Worm (Caenorhabditis elegans) whole organism, L4 larva: Measurements from ENCODE around the gene R11G10.4.

Experiments used
- F44E2.7 ChIP-seq: fragments of 200-800 bp; sonication (Bioruptor generic); IDR thresholded peaks from 2 replicates; pipeline ENCODE4 v2.1.2; 2022; ENCODE audit warnings: missing genetic modification characterization, missing compliant biosample characterization
- T20F7.1 ChIP-seq: fragments of 200-800 bp; sonication (Bioruptor generic); optimal IDR thresholded peaks from 2 replicates; lab custom pipeline; 2018; ENCODE audit warnings: mild to moderate bottlenecking, missing genetic modification characterization, missing compliant biosample characterization
- Y105C5A.15 ChIP-seq: fragments of 200-800 bp; sonication (Bioruptor generic); IDR thresholded peaks from 2 replicates; pipeline ENCODE4 v1.3.6; 2022; ENCODE audit warnings: missing genetic modification characterization, missing compliant biosample characterization
- ZK337.2 ChIP-seq: fragments of 200-800 bp; sonication (Bioruptor generic); IDR thresholded peaks from 2 replicates; pipeline ENCODE4 v1.3.6; 2022; ENCODE audit warnings: missing genetic modification reagents, missing genetic modification characterization, missing compliant biosample characterization
- aha-1 ChIP-seq: fragments of 150-350 bp; peaks from one replicate; lab custom pipeline; 2014; ENCODE audit warnings: missing biosample characterization, missing genetic modification characterization
- aly-2 ChIP-seq: sonication (generic microtip); optimal IDR thresholded peaks from 2 replicates; lab custom pipeline; 2018; ENCODE audit warnings: missing biosample characterization, missing genetic modification characterization
- arid-1 ChIP-seq: fragments of 200-800 bp; sonication (Bioruptor generic); conservative IDR thresholded peaks from 2 replicates; pipeline ENCODE4 v1.3.6; 2022; ENCODE audit warnings: missing genetic modification reagents, missing genetic modification characterization, missing compliant biosample characterization
- ceh-28 ChIP-seq: fragments of 150-350 bp; optimal IDR thresholded peaks from 2 replicates; lab custom pipeline; 2014; ENCODE audit warnings: missing biosample characterization, missing genetic modification reagents, missing genetic modification characterization
- ceh-62 ChIP-seq: sonication (generic microtip); optimal IDR thresholded peaks from 2 replicates; lab custom pipeline; 2017; ENCODE audit warnings: missing biosample characterization, missing genetic modification characterization
- ceh-82 ChIP-seq: sonication (generic microtip); optimal IDR thresholded peaks from 2 replicates; lab custom pipeline; 2017; ENCODE audit warnings: missing biosample characterization, missing genetic modification characterization
- ces-1 ChIP-seq: fragments of 150-350 bp; sonication (generic microtip); optimal IDR thresholded peaks from 4 replicates; lab custom pipeline; 2014; ENCODE audit warnings: missing biosample characterization, missing genetic modification reagents, missing genetic modification characterization
- ctbp-1 ChIP-seq: fragments of 200-800 bp; sonication (Bioruptor generic); IDR thresholded peaks from 2 replicates; pipeline ENCODE4 v1.3.6; 2022; ENCODE audit warnings: missing genetic modification reagents, missing genetic modification characterization, missing compliant biosample characterization
- daf-16 ChIP-seq, 3 experiments: sonication (generic microtip); optimal IDR thresholded peaks; 2 replicates each; lab custom pipeline; 2016 to 2017; ENCODE audit warnings: missing genetic modification characterization in 3 of 3, missing genetic modification reagents in 3 of 3, mild to moderate bottlenecking in 2 of 3, missing compliant biosample characterization in 2 of 3, missing biosample characterization in 1 of 3, moderate library complexity in 1 of 3
- daf-8 ChIP-seq: fragments of 200-800 bp; sonication (Bioruptor generic); IDR thresholded peaks from 2 replicates; pipeline ENCODE4 v1.3.6; 2022; ENCODE audit warnings: missing genetic modification characterization, missing compliant biosample characterization
- dmd-8 ChIP-seq: fragments of 200-800 bp; sonication (Bioruptor generic); IDR thresholded peaks from 2 replicates; pipeline ENCODE4 v1.3.6; 2022; ENCODE audit warnings: missing genetic modification characterization, missing compliant biosample characterization
- egl-27 ChIP-seq: sonication (generic microtip); optimal IDR thresholded peaks from 3 replicates; lab custom pipeline; 2017; ENCODE audit warnings: missing biosample characterization, missing genetic modification reagents, missing genetic modification characterization
- fkh-10 ChIP-seq: fragments of 150-350 bp; optimal IDR thresholded peaks from 2 replicates; lab custom pipeline; 2014; ENCODE audit warnings: missing biosample characterization, missing genetic modification reagents, missing genetic modification characterization
- fos-1 ChIP-seq: fragments of 150-350 bp; optimal IDR thresholded peaks from 2 replicates; lab custom pipeline; 2014; ENCODE audit warnings: missing biosample characterization, missing genetic modification characterization
- gei-8 ChIP-seq: fragments of 200-800 bp; sonication (Bioruptor generic); optimal IDR thresholded peaks from 2 replicates; lab custom pipeline; 2018; ENCODE audit warnings: mild to moderate bottlenecking, missing genetic modification characterization, missing compliant biosample characterization
- hlh-11 ChIP-seq: fragments of 200-800 bp; sonication (Bioruptor generic); optimal IDR thresholded peaks from 2 replicates; lab custom pipeline; 2018; ENCODE audit warnings: mild to moderate bottlenecking, missing genetic modification characterization, missing compliant biosample characterization
- lin-1 ChIP-seq: fragments of 200-800 bp; sonication (Bioruptor generic); IDR thresholded peaks from 2 replicates; pipeline ENCODE4 v1.3.6; 2022; ENCODE audit warnings: missing genetic modification reagents, missing genetic modification characterization, missing compliant biosample characterization
- lin-15B ChIP-seq: fragments of 150-350 bp; sonication (generic microtip); optimal IDR thresholded peaks from 3 replicates; lab custom pipeline; 2014; ENCODE audit warnings: missing biosample characterization, missing genetic modification characterization
- lin-29 ChIP-seq: fragments of 200-800 bp; sonication (Bioruptor generic); IDR thresholded peaks from 2 replicates; pipeline ENCODE4 v1.3.6; 2022; ENCODE audit warnings: missing genetic modification reagents, missing genetic modification characterization, missing compliant biosample characterization
- mep-1 ChIP-seq: fragments of 150-350 bp; sonication (generic microtip); optimal IDR thresholded peaks from 3 replicates; lab custom pipeline; 2014; ENCODE audit warnings: missing biosample characterization, missing genetic modification characterization
- nhr-102 ChIP-seq: sonication (generic microtip); optimal IDR thresholded peaks from 2 replicates; lab custom pipeline; 2016; ENCODE audit warnings: mild to moderate bottlenecking, missing genetic modification characterization, moderate library complexity, missing compliant biosample characterization
- nhr-11 ChIP-seq: fragments of 150-350 bp; optimal IDR thresholded peaks from 2 replicates; lab custom pipeline; 2014; ENCODE audit warnings: missing biosample characterization, missing genetic modification characterization
- nhr-41 ChIP-seq: fragments of 200-800 bp; sonication (Bioruptor generic); IDR thresholded peaks from 2 replicates; pipeline ENCODE4 v1.3.6; 2022; ENCODE audit warnings: missing genetic modification reagents, missing genetic modification characterization, missing compliant biosample characterization
- nhr-76 ChIP-seq: fragments of 150-350 bp; optimal IDR thresholded peaks from 2 replicates; lab custom pipeline; 2014; ENCODE audit warnings: missing biosample characterization, missing genetic modification characterization
- pha-4 ChIP-seq, 2 experiments: fragments of 150-350 bp in 1 of 2; fragments of 200-800 bp in 1 of 2; sonication (Bioruptor generic) in 1 of 2; IDR thresholded peaks in 1 of 2; optimal IDR thresholded peaks in 1 of 2; 2 replicates each; pipeline versions ENCODE4 v1.3.6 to Lab custom; 2014 to 2022; ENCODE audit warnings: missing genetic modification characterization in 2 of 2, missing genetic modification reagents in 2 of 2, missing biosample characterization in 1 of 2, missing compliant biosample characterization in 1 of 2
- pqm-1 ChIP-seq: sonication (generic microtip); optimal IDR thresholded peaks from 2 replicates; lab custom pipeline; 2017; ENCODE audit warnings: missing biosample characterization, missing genetic modification characterization
- sdz-12 ChIP-seq: fragments of 200-800 bp; sonication (Bioruptor generic); optimal IDR thresholded peaks from 2 replicates; lab custom pipeline; 2018; ENCODE audit warnings: mild to moderate bottlenecking, missing genetic modification characterization, missing compliant biosample characterization
- snpc-1.2 ChIP-seq: fragments of 200-800 bp; sonication (Bioruptor generic); IDR thresholded peaks from 2 replicates; pipeline ENCODE4 v1.3.6; 2022; ENCODE audit warnings: missing genetic modification reagents, missing genetic modification characterization, missing compliant biosample characterization
- snpc-4 ChIP-seq: fragments of 150-350 bp; optimal IDR thresholded peaks from 2 replicates; lab custom pipeline; 2014; ENCODE audit warnings: missing biosample characterization, missing genetic modification characterization
- spr-1 ChIP-seq: sonication (generic microtip); optimal IDR thresholded peaks from 2 replicates; lab custom pipeline; 2016; ENCODE audit warnings: mild to moderate bottlenecking, missing genetic modification characterization, missing compliant biosample characterization
- spr-3 ChIP-seq: fragments of 200-800 bp; sonication (Bioruptor generic); optimal IDR thresholded peaks from 2 replicates; lab custom pipeline; 2018; ENCODE audit warnings: mild to moderate bottlenecking, missing genetic modification characterization, missing compliant biosample characterization
- tra-1 ChIP-seq: fragments of 200-800 bp; sonication (Bioruptor generic); IDR thresholded peaks from 2 replicates; pipeline ENCODE4 v1.3.6; 2022; ENCODE audit warnings: missing genetic modification reagents, missing genetic modification characterization, missing compliant biosample characterization
- vab-7 ChIP-seq: fragments of 200-800 bp; sonication (Bioruptor generic); IDR thresholded peaks from 2 replicates; pipeline ENCODE4 v1.3.6; 2022; ENCODE audit warnings: missing genetic modification reagents, missing genetic modification characterization, missing compliant biosample characterization
- zag-1 ChIP-seq: fragments of 150-350 bp; optimal IDR thresholded peaks from 2 replicates; lab custom pipeline; 2014; ENCODE audit warnings: missing biosample characterization, missing genetic modification characterization
- zfp-3 ChIP-seq: fragments of 200-800 bp; sonication (Bioruptor generic); conservative IDR thresholded peaks from 2 replicates; pipeline ENCODE4 v1.3.6; 2022; ENCODE audit warnings: missing genetic modification reagents, missing genetic modification characterization, missing compliant biosample characterization
- zip-11 ChIP-seq: fragments of 200-800 bp; sonication (Bioruptor generic); IDR thresholded peaks from 2 replicates; pipeline ENCODE4 v1.3.6; 2022; ENCODE audit warnings: missing genetic modification characterization, missing compliant biosample characterization
- zip-2 ChIP-seq: fragments of 150-350 bp; optimal IDR thresholded peaks from 2 replicates; lab custom pipeline; 2014; ENCODE audit warnings: missing biosample characterization, missing genetic modification characterization

Gene R11G10.4

DNA sequence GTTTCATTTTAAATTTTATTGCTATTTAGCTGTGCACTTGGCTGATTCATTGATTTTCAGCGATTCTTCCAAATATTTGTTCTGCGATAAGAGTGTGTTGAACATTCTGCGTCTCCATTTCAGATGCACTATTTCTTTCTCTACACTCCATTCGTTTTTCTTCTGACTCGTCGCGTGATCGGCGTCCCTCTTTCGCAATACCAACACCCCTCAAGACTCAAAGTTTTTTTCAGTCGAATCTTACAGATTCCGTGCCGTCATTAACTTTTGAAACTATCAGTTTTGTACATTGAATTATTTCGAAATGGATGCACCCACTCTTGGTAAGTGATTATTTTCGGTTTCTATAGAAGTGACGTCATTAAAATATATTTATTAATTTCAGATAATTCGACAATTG, 43.4 kb upstream of the R11G10.4 start, which contains the start of gene frm-10 (continued):
- TF ChIP-seq lin-29 (GFP tag; lab: Robert Waterston, UW) (no peak), fkh-10 (GFP tag; lab: Kevin White, UChicago) (no peak), arid-1 (GFP tag; lab: Robert Waterston, UW) (0 out of 2 replicates have a peak, but pooled peaks have one; percentile 28), Y105C5A.15 (GFP tag; lab: Robert Waterston, UW) (no peak), ceh-82 (tag; lab: Kevin White, UChicago) (no peak), zip-2 (no peak), snpc-1.2 (GFP tag; lab: Robert Waterston, UW) (no peak), aly-2 (no peak), ZK337.2 (no peak), lin-15B (tag; lab: Kevin White, UChicago) (no peak), zip-11 (no peak), spr-1 (tag; lab: Kevin White, UChicago) (peak; percentile 11), zag-1 (tag; lab: Kevin White, UChicago) (no peak), sdz-12 (no peak), egl-27 (tag; lab: Kevin White, UChicago) (no peak), gei-8 (GFP tag; lab: Kevin White, UChicago) (no peak), pha-4 (GFP tag; IDR thresholded peaks at IDR 0.05; lab: Robert Waterston, UW) (peak; percentile 55; the same call in 1 of the 2 replicates), pha-4 (tag; optimal IDR thresholded peaks at IDR 0.05; lab: Kevin White, UChicago) (peak; percentile 88), hlh-11 (tag; lab: Kevin White, UChicago) (peak; percentile 92), zfp-3 (GFP tag; lab: Robert Waterston, UW) (no peak), nhr-11 (tag; lab: Kevin White, UChicago) (peak; percentile 45), nhr-41 (GFP tag; lab: Robert Waterston, UW) (no peak), aha-1 (tag; lab: Kevin White, UChicago) (no peak), snpc-4 (no peak), F44E2.7 (GFP tag; lab: Robert Waterston, UW) (no peak), fos-1 (tag; lab: Kevin White, UChicago) (no peak), daf-16 (GFP tag; optimal IDR thresholded peaks at IDR 0.05; lab: Kevin White, UChicago) (no peak), daf-16 (tag; optimal IDR thresholded peaks at IDR 0.05; lab: Kevin White, UChicago) (peak; percentile 81), lin-1 (GFP tag; lab: Robert Waterston, UW) (peak; percentile 69; the same call in 1 of the 2 replicates), tra-1 (0 out of 2 replicates have a peak, but pooled peaks have one; percentile 48), vab-7 (GFP tag; lab: Robert Waterston, UW) (no peak), spr-3 (GFP tag; lab: Kevin White, UChicago) (no peak), ctbp-1 (GFP tag; lab: Robert Waterston, UW) (no peak), nhr-76 (tag; lab: Kevin White, UChicago) (no peak), ceh-28 (tag; lab: Kevin White, UChicago) (no peak)

DNA sequence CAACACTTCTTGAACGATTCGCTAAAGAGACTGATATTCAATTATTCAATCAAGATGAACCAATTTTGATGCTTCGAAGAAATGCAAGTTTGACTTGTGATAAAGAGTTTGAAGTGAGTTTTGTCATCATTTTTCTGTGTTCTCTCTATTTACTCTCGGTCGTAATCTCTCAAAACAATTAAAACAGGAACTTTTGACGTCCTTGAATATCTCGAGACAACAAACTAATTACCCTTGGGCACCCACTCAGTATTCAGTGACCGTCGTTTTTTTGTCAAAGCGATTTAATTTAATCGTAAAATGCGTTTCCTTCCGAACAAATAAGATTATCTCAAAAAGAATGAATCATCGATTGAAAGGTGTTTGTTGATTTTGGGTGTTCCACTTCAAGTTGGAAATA, 42.3 kb upstream of the R11G10.4 start:
- TF ChIP-seq egl-27 (tag; lab: Kevin White, UChicago) (no peak), daf-8 (GFP tag; lab: Robert Waterston, UW) (no peak), daf-16 (GFP tag; optimal IDR thresholded peaks at IDR 0.05; lab: Kevin White, UChicago) (no peak), daf-16 (tag; optimal IDR thresholded peaks at IDR 0.05; lab: Kevin White, UChicago) (peak; percentile 4), nhr-102 (no peak), T20F7.1 (GFP tag; lab: Kevin White, UChicago) (no peak), dmd-8 (GFP tag; lab: Robert Waterston, UW) (no peak), aha-1 (tag; lab: Kevin White, UChicago) (peak; percentile 54), ceh-62 (tag; lab: Kevin White, UChicago) (no peak), hlh-11 (tag; lab: Kevin White, UChicago) (no peak), tra-1 (no peak), mep-1 (tag; lab: Kevin White, UChicago) (peak; percentile 27), ces-1 (GFP tag; lab: Kevin White, UChicago) (peak; percentile 18), pqm-1 (no peak)
